Worm (Caenorhabditis elegans) whole organism, L4 larva: ENCODE results near the gene srxa-2.

ENCODE experiments used
- F26F4.8 ChIP-seq: fragments of 200-800 bp; sonication (Bioruptor generic); conservative IDR thresholded peaks from 2 replicates; pipeline ENCODE4 v1.3.6; 2022; ENCODE audit warnings: missing genetic modification characterization, missing compliant biosample characterization
- F44E2.7 ChIP-seq: fragments of 200-800 bp; sonication (Bioruptor generic); IDR thresholded peaks from 2 replicates; pipeline ENCODE4 v2.1.2; 2022; ENCODE audit warnings: missing genetic modification characterization, missing compliant biosample characterization
- Y105C5A.15 ChIP-seq: fragments of 200-800 bp; sonication (Bioruptor generic); IDR thresholded peaks from 2 replicates; pipeline ENCODE4 v1.3.6; 2022; ENCODE audit warnings: missing genetic modification characterization, missing compliant biosample characterization
- Y48G9A.11 ChIP-seq: fragments of 200-800 bp; sonication (Bioruptor generic); IDR thresholded peaks from 2 replicates; pipeline ENCODE4 v1.3.6; 2022; ENCODE audit warnings: missing genetic modification reagents, missing genetic modification characterization, missing compliant biosample characterization
- ZK337.2 ChIP-seq: fragments of 200-800 bp; sonication (Bioruptor generic); IDR thresholded peaks from 2 replicates; pipeline ENCODE4 v1.3.6; 2022; ENCODE audit warnings: missing genetic modification reagents, missing genetic modification characterization, missing compliant biosample characterization
- ZK546.5 ChIP-seq, 2 experiments: sonication (generic microtip); optimal IDR thresholded peaks; 2 replicates each; lab custom pipeline; 2017; ENCODE audit warnings: missing biosample characterization in 2 of 2, missing genetic modification characterization in 2 of 2
- aly-2 ChIP-seq: sonication (generic microtip); optimal IDR thresholded peaks from 2 replicates; lab custom pipeline; 2018; ENCODE audit warnings: missing biosample characterization, missing genetic modification characterization
- arid-1 ChIP-seq: fragments of 200-800 bp; sonication (Bioruptor generic); conservative IDR thresholded peaks from 2 replicates; pipeline ENCODE4 v1.3.6; 2022; ENCODE audit warnings: missing genetic modification reagents, missing genetic modification characterization, missing compliant biosample characterization
- ceh-32 ChIP-seq: sonication (generic microtip); optimal IDR thresholded peaks from 2 replicates; lab custom pipeline; 2016; ENCODE audit warnings: mild to moderate bottlenecking, missing genetic modification characterization, missing compliant biosample characterization; ENCODE audit not compliant: poor library complexity
- ceh-82 ChIP-seq: sonication (generic microtip); optimal IDR thresholded peaks from 2 replicates; lab custom pipeline; 2017; ENCODE audit warnings: missing biosample characterization, missing genetic modification characterization
- ces-1 ChIP-seq: fragments of 150-350 bp; sonication (generic microtip); optimal IDR thresholded peaks from 4 replicates; lab custom pipeline; 2014; ENCODE audit warnings: missing biosample characterization, missing genetic modification reagents, missing genetic modification characterization
- daf-12 ChIP-seq: fragments of 150-350 bp; optimal IDR thresholded peaks from 2 replicates; lab custom pipeline; 2014; ENCODE audit warnings: missing biosample characterization, missing genetic modification reagents, missing genetic modification characterization
- daf-8 ChIP-seq: fragments of 200-800 bp; sonication (Bioruptor generic); IDR thresholded peaks from 2 replicates; pipeline ENCODE4 v1.3.6; 2022; ENCODE audit warnings: missing genetic modification characterization, missing compliant biosample characterization
- dmd-6 ChIP-seq: fragments of 200-800 bp; sonication (Bioruptor generic); IDR thresholded peaks from 2 replicates; pipeline ENCODE4 v1.3.6; 2022; ENCODE audit warnings: missing genetic modification reagents, missing genetic modification characterization, missing compliant biosample characterization
- dmd-8 ChIP-seq: fragments of 200-800 bp; sonication (Bioruptor generic); IDR thresholded peaks from 2 replicates; pipeline ENCODE4 v1.3.6; 2022; ENCODE audit warnings: missing genetic modification characterization, missing compliant biosample characterization
- dpl-1 ChIP-seq: fragments of 150-350 bp; optimal IDR thresholded peaks from 2 replicates; lab custom pipeline; 2014; ENCODE audit warnings: missing biosample characterization, missing genetic modification reagents, missing genetic modification characterization
- duxl-1 ChIP-seq: sonication (generic microtip); optimal IDR thresholded peaks from 2 replicates; lab custom pipeline; 2016; ENCODE audit warnings: mild to moderate bottlenecking, missing genetic modification characterization, moderate library complexity, missing compliant biosample characterization; ENCODE audit not compliant: poor library complexity
- egl-27 ChIP-seq: sonication (generic microtip); optimal IDR thresholded peaks from 3 replicates; lab custom pipeline; 2017; ENCODE audit warnings: missing biosample characterization, missing genetic modification reagents, missing genetic modification characterization
- egl-43 ChIP-seq: fragments of 200-800 bp; sonication (Bioruptor generic); IDR thresholded peaks from 2 replicates; pipeline ENCODE4 v1.3.6; 2022; ENCODE audit warnings: missing genetic modification reagents, missing genetic modification characterization, missing compliant biosample characterization
- fos-1 ChIP-seq: fragments of 150-350 bp; optimal IDR thresholded peaks from 2 replicates; lab custom pipeline; 2014; ENCODE audit warnings: missing biosample characterization, missing genetic modification characterization
- hif-1 ChIP-seq, 2 experiments: sonication (generic microtip); optimal IDR thresholded peaks; 2 replicates each; lab custom pipeline; 2016 to 2017; ENCODE audit warnings: missing compliant biosample characterization in 2 of 2, missing genetic modification characterization in 2 of 2, missing genetic modification reagents in 2 of 2, missing genotype in 2 of 2, mild to moderate bottlenecking in 1 of 2
- lim-7 ChIP-seq: fragments of 200-800 bp; sonication (Bioruptor generic); IDR thresholded peaks from 2 replicates; pipeline ENCODE4 v1.3.6; 2022; ENCODE audit warnings: missing genetic modification characterization, missing compliant biosample characterization
- lin-1 ChIP-seq: fragments of 200-800 bp; sonication (Bioruptor generic); IDR thresholded peaks from 2 replicates; pipeline ENCODE4 v1.3.6; 2022; ENCODE audit warnings: missing genetic modification reagents, missing genetic modification characterization, missing compliant biosample characterization
- lin-38 ChIP-seq: fragments of 200-800 bp; sonication (Bioruptor generic); IDR thresholded peaks from 2 replicates; pipeline ENCODE4 v1.3.6; 2022; ENCODE audit warnings: missing genetic modification reagents, missing genetic modification characterization, missing compliant biosample characterization
- lir-3 ChIP-seq: sonication (generic microtip); optimal IDR thresholded peaks from 2 replicates; lab custom pipeline; 2016; ENCODE audit warnings: mild to moderate bottlenecking, missing genetic modification characterization, missing compliant biosample characterization
- lsy-2 ChIP-seq, 2 experiments: fragments of 150-350 bp in 1 of 2; sonication (generic microtip) in 1 of 2; optimal IDR thresholded peaks; 2 replicates each; lab custom pipeline; 2014 to 2017; ENCODE audit warnings: missing biosample characterization in 2 of 2, missing genetic modification characterization in 2 of 2
- madf-5 ChIP-seq, 2 experiments: fragments of 200-800 bp; sonication (Bioruptor generic); IDR thresholded peaks; 2 replicates each; pipeline ENCODE4 v1.3.6; 2022; ENCODE audit warnings: missing compliant biosample characterization in 2 of 2, missing genetic modification characterization in 2 of 2
- madf-9 ChIP-seq: fragments of 200-800 bp; sonication (Bioruptor generic); conservative IDR thresholded peaks from 2 replicates; pipeline ENCODE4 v1.3.6; 2022; ENCODE audit warnings: missing genetic modification reagents, missing genetic modification characterization, missing compliant biosample characterization
- mep-1 ChIP-seq: fragments of 150-350 bp; sonication (generic microtip); optimal IDR thresholded peaks from 3 replicates; lab custom pipeline; 2014; ENCODE audit warnings: missing biosample characterization, missing genetic modification characterization
- mxl-2 ChIP-seq: fragments of 200-800 bp; sonication (Bioruptor generic); conservative IDR thresholded peaks from 2 replicates; pipeline ENCODE4 v1.3.6; 2022; ENCODE audit warnings: missing genetic modification reagents, missing genetic modification characterization, missing compliant biosample characterization
- mxl-3 ChIP-seq: fragments of 200-800 bp; sonication (Bioruptor generic); optimal IDR thresholded peaks from 2 replicates; lab custom pipeline; 2018; ENCODE audit warnings: mild to moderate bottlenecking, missing genetic modification characterization, missing compliant biosample characterization
- nhr-10 ChIP-seq: fragments of 150-350 bp; optimal IDR thresholded peaks from 2 replicates; lab custom pipeline; 2014; ENCODE audit warnings: missing biosample characterization, missing genetic modification characterization
- nhr-102 ChIP-seq: sonication (generic microtip); optimal IDR thresholded peaks from 2 replicates; lab custom pipeline; 2016; ENCODE audit warnings: mild to moderate bottlenecking, missing genetic modification characterization, moderate library complexity, missing compliant biosample characterization
- nhr-111 ChIP-seq: fragments of 200-800 bp; sonication (Bioruptor generic); optimal IDR thresholded peaks from 2 replicates; lab custom pipeline; 2018; ENCODE audit warnings: mild to moderate bottlenecking, missing genetic modification characterization, missing compliant biosample characterization
- nhr-237 ChIP-seq: sonication (generic microtip); optimal IDR thresholded peaks from 2 replicates; lab custom pipeline; 2017; ENCODE audit warnings: missing biosample characterization, missing genetic modification characterization
- nhr-77 ChIP-seq: fragments of 150-350 bp; optimal IDR thresholded peaks from 2 replicates; lab custom pipeline; 2014; ENCODE audit warnings: missing biosample characterization, missing genetic modification characterization
- php-3 ChIP-seq: fragments of 200-800 bp; sonication (Bioruptor generic); IDR thresholded peaks from 2 replicates; pipeline ENCODE4 v1.3.6; 2022; ENCODE audit warnings: missing genetic modification reagents, missing genetic modification characterization, missing compliant biosample characterization
- pqm-1 ChIP-seq: sonication (generic microtip); optimal IDR thresholded peaks from 2 replicates; lab custom pipeline; 2017; ENCODE audit warnings: missing biosample characterization, missing genetic modification characterization
- spr-1 ChIP-seq: sonication (generic microtip); optimal IDR thresholded peaks from 2 replicates; lab custom pipeline; 2016; ENCODE audit warnings: mild to moderate bottlenecking, missing genetic modification characterization, missing compliant biosample characterization
- spr-3 ChIP-seq: fragments of 200-800 bp; sonication (Bioruptor generic); optimal IDR thresholded peaks from 2 replicates; lab custom pipeline; 2018; ENCODE audit warnings: mild to moderate bottlenecking, missing genetic modification characterization, missing compliant biosample characterization
- tag-97 ChIP-seq: fragments of 200-800 bp; sonication (Bioruptor generic); IDR thresholded peaks from 2 replicates; pipeline ENCODE4 v1.3.6; 2022; ENCODE audit warnings: missing genetic modification characterization, missing compliant biosample characterization
- tra-1 ChIP-seq: fragments of 200-800 bp; sonication (Bioruptor generic); IDR thresholded peaks from 2 replicates; pipeline ENCODE4 v1.3.6; 2022; ENCODE audit warnings: missing genetic modification reagents, missing genetic modification characterization, missing compliant biosample characterization
- unc-130 ChIP-seq: sonication (generic microtip); optimal IDR thresholded peaks from 2 replicates; lab custom pipeline; 2016; ENCODE audit warnings: missing genetic modification reagents, missing genetic modification characterization, missing compliant biosample characterization
- unc-62 ChIP-seq, 3 experiments: fragments of 150-350 bp in 1 of 3; sonication (generic microtip); optimal IDR thresholded peaks in 2 of 3; peaks in 1 of 3; 1 replicate in 1 of 3; 2 replicates in 2 of 3; lab custom pipeline; 2014 to 2017; ENCODE audit warnings: missing biosample characterization in 3 of 3, missing genetic modification characterization in 3 of 3, missing genetic modification reagents in 3 of 3, missing genotype in 1 of 3
- zfp-2 ChIP-seq: sonication (generic microtip); optimal IDR thresholded peaks from 2 replicates; lab custom pipeline; 2016; ENCODE audit warnings: mild to moderate bottlenecking, missing genetic modification characterization, missing compliant biosample characterization
- zfp-3 ChIP-seq: fragments of 200-800 bp; sonication (Bioruptor generic); conservative IDR thresholded peaks from 2 replicates; pipeline ENCODE4 v1.3.6; 2022; ENCODE audit warnings: missing genetic modification reagents, missing genetic modification characterization, missing compliant biosample characterization
- zip-11 ChIP-seq: fragments of 200-800 bp; sonication (Bioruptor generic); IDR thresholded peaks from 2 replicates; pipeline ENCODE4 v1.3.6; 2022; ENCODE audit warnings: missing genetic modification characterization, missing compliant biosample characterization
- zip-2 ChIP-seq: fragments of 150-350 bp; optimal IDR thresholded peaks from 2 replicates; lab custom pipeline; 2014; ENCODE audit warnings: missing biosample characterization, missing genetic modification characterization
- ztf-11 ChIP-seq: fragments of 150-350 bp; optimal IDR thresholded peaks from 2 replicates; lab custom pipeline; 2014; ENCODE audit warnings: missing biosample characterization, missing genetic modification characterization
- ztf-7 ChIP-seq: fragments of 150-350 bp; optimal IDR thresholded peaks from 2 replicates; lab custom pipeline; 2014; ENCODE audit warnings: missing biosample characterization, missing genetic modification characterization

srxa-2 gene

DNA sequence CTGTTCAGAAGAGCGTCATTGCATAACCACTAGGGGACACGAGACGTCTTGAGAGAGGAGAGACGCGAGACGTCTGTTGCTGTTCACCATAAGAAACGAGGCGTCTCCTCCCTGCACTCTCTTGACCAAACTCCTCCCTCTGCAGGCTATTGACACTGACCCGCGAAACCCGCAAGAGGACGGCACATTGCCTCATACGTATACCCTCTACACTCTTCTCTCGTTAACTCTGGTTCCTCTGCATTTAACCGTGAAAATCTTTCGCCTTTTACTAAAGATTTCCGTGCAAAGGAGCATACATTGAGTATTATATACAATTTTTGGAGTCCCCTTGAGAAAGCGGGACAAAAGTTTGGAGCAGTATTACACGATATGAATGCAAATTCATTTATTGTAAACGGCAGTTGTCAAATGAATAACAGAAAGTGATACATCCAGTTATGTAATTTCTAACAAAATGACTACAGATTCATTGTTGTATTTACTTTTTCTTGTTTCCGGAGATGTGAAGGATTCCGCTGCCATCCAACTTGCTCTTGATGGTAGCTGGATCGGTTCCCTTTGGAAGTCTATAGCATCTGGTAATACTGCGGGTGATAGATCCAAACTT lies 21.3 kb downstream of the srxa-2 start (continued):
- TF ChIP-seq egl-27 (tag; lab: Kevin White, UChicago) (no peak), hif-1 (tag; optimal IDR thresholded peaks at IDR 0.05; lab: Kevin White, UChicago) (peak; percentile 79 to 86), zip-11 (no peak), daf-8 (GFP tag; lab: Robert Waterston, UW) (no peak), ces-1 (GFP tag; lab: Kevin White, UChicago) (peak; percentile 23), F26F4.8 (GFP tag; lab: Robert Waterston, UW) (no peak), tag-97 (no peak), nhr-237 (tag; lab: Kevin White, UChicago) (peak; percentile 52), dmd-6 (GFP tag; lab: Robert Waterston, UW) (peak; percentile 90), spr-1 (tag; lab: Kevin White, UChicago) (peak; percentile 81), lsy-2 (tag; optimal IDR thresholded peaks at IDR 0.05; lab: Kevin White, UChicago) (peak; percentile 75 to 93), unc-62 (GFP tag; optimal IDR thresholded peaks at IDR 0.05 in 1 of 2; lab: Kevin White, UChicago) (peak; percentile 42 to 98), unc-62 (tag; optimal IDR thresholded peaks at IDR 0.05; lab: Kevin White, UChicago) (no peak), mxl-2 (GFP tag; lab: Robert Waterston, UW) (no peak), nhr-77 (tag; lab: Kevin White, UChicago) (peak; percentile 88), fos-1 (tag; lab: Kevin White, UChicago) (no peak), lim-7 (GFP tag; lab: Robert Waterston, UW) (peak; percentile 60; the same call in 1 of the 2 replicates), ZK546.5 (tag; optimal IDR thresholded peaks at IDR 0.05; lab: Kevin White, UChicago) (peak in 1 of 2 experiments; percentile 1), lin-38 (GFP tag; lab: Robert Waterston, UW) (peak; percentile 86), madf-5 (GFP tag; IDR thresholded peaks at IDR 0.05; lab: Robert Waterston, UW) (no peak), F44E2.7 (GFP tag; lab: Robert Waterston, UW) (no peak), duxl-1 (peak; percentile 84), ceh-82 (no peak), nhr-102 (tag; lab: Kevin White, UChicago) (peak; percentile 87), dmd-8 (GFP tag; lab: Robert Waterston, UW) (no peak), egl-43 (GFP tag; lab: Robert Waterston, UW) (peak; percentile 84), spr-3 (peak; percentile 55), zfp-2 (tag; lab: Kevin White, UChicago) (peak; percentile 56), unc-130 (GFP tag; lab: Kevin White, UChicago) (peak; percentile 78), ztf-7 (tag; lab: Kevin White, UChicago) (peak; percentile 63), zfp-3 (GFP tag; lab: Robert Waterston, UW) (peak; percentile 86), lir-3 (tag; lab: Kevin White, UChicago) (no peak), aly-2 (tag; lab: Kevin White, UChicago) (no peak), tra-1 (GFP tag; lab: Robert Waterston, UW) (peak; percentile 39; the same call in 1 of the 2 replicates), Y105C5A.15 (GFP tag; lab: Robert Waterston, UW) (no peak), lin-1 (peak; percentile 76), nhr-10 (tag; lab: Kevin White, UChicago) (peak; percentile 87), madf-9 (GFP tag; lab: Robert Waterston, UW) (peak; percentile 46; the same call in 1 of the 2 replicates), php-3 (peak; percentile 59; the same call in 1 of the 2 replicates), mep-1 (tag; lab: Kevin White, UChicago) (peak; percentile 97), pqm-1 (no peak), ceh-32 (peak; percentile 53), zip-2 (tag; lab: Kevin White, UChicago) (peak; percentile 74), daf-12 (tag; lab: Kevin White, UChicago) (no peak), ztf-11 (tag; lab: Kevin White, UChicago) (no peak), ZK337.2 (0 out of 2 replicates have a peak, but pooled peaks have one; percentile 33), nhr-111 (GFP tag; lab: Kevin White, UChicago) (no peak), arid-1 (GFP tag; lab: Robert Waterston, UW) (peak; percentile 74), mxl-3 (peak; percentile 77), Y48G9A.11 (GFP tag; lab: Robert Waterston, UW) (peak; percentile 67), dpl-1 (GFP tag; lab: Kevin White, UChicago) (peak; percentile 79)
